Worm (Caenorhabditis elegans) whole organism, late embryonic: ENCODE data around the gene srlf-35.

Experiments
- C08G9.2 ChIP-seq: sonication (generic microtip); optimal IDR thresholded peaks from 2 replicates; lab custom pipeline; 2016; ENCODE audit warnings: mild to moderate bottlenecking, missing genetic modification characterization, moderate library complexity, missing compliant biosample characterization
- C38D4.7 ChIP-seq: fragments of 200-800 bp; sonication (Bioruptor generic); optimal IDR thresholded peaks from 2 replicates; lab custom pipeline; 2018; ENCODE audit warnings: mild to moderate bottlenecking, missing genetic modification characterization, moderate library complexity, missing compliant biosample characterization
- K09A11.1 ChIP-seq: sonication (generic microtip); optimal IDR thresholded peaks from 2 replicates; lab custom pipeline; 2017; ENCODE audit warnings: antibody characterized with exemption, mild to moderate bottlenecking, missing genetic modification characterization, missing compliant biosample characterization; ENCODE audit not compliant: insufficient read depth
- ama-1 ChIP-seq: fragments of 150-350 bp; optimal IDR thresholded peaks from 2 replicates; lab custom pipeline; 2014
- ceh-31 ChIP-seq: sonication (generic microtip); optimal IDR thresholded peaks from 2 replicates; lab custom pipeline; 2016; ENCODE audit warnings: missing genetic modification characterization, missing compliant biosample characterization
- ceh-34 ChIP-seq: sonication (generic microtip); optimal IDR thresholded peaks from 2 replicates; lab custom pipeline; 2016; ENCODE audit warnings: mild to moderate bottlenecking, missing genetic modification characterization, missing compliant biosample characterization
- ceh-45 ChIP-seq: fragments of 200-800 bp; sonication (Bioruptor generic); IDR thresholded peaks from 2 replicates; pipeline ENCODE4 v1.3.6; 2022; ENCODE audit warnings: missing genetic modification reagents, missing genetic modification characterization, missing compliant biosample characterization
- ceh-6 ChIP-seq: fragments of 200-800 bp; sonication (Bioruptor generic); optimal IDR thresholded peaks from 2 replicates; lab custom pipeline; 2018; ENCODE audit warnings: mild to moderate bottlenecking, missing genetic modification characterization, missing compliant biosample characterization
- ceh-9 ChIP-seq: sonication (generic microtip); optimal IDR thresholded peaks from 2 replicates; lab custom pipeline; 2016; ENCODE audit warnings: mild to moderate bottlenecking, missing genetic modification characterization, inconsistent platforms, missing compliant biosample characterization
- che-1 ChIP-seq: sonication (generic microtip); optimal IDR thresholded peaks from 2 replicates; lab custom pipeline; 2016; ENCODE audit warnings: mild to moderate bottlenecking, missing genetic modification characterization, missing compliant biosample characterization
- dmd-4 ChIP-seq: sonication (generic microtip); optimal IDR thresholded peaks from 2 replicates; lab custom pipeline; 2016; ENCODE audit warnings: borderline replicate concordance, missing genetic modification characterization, missing compliant biosample characterization
- elt-2 ChIP-seq: sonication (generic microtip); optimal IDR thresholded peaks from 2 replicates; lab custom pipeline; 2016; ENCODE audit warnings: missing genetic modification reagents, missing genetic modification characterization, missing compliant biosample characterization
- fkh-10 ChIP-seq: fragments of 150-350 bp; optimal IDR thresholded peaks from 2 replicates; lab custom pipeline; 2014; ENCODE audit warnings: missing biosample characterization, missing genetic modification reagents, missing genetic modification characterization
- gmeb-2 ChIP-seq: sonication (generic microtip); optimal IDR thresholded peaks from 2 replicates; lab custom pipeline; 2016; ENCODE audit warnings: missing genetic modification characterization, inconsistent platforms, missing compliant biosample characterization
- hlh-30 ChIP-seq: sonication (generic microtip); optimal IDR thresholded peaks from 2 replicates; lab custom pipeline; 2017; ENCODE audit warnings: antibody characterized with exemption, missing genetic modification characterization, missing compliant biosample characterization; ENCODE audit not compliant: insufficient read depth
- madf-2 ChIP-seq: sonication (generic microtip); optimal IDR thresholded peaks from 2 replicates; lab custom pipeline; 2017; ENCODE audit warnings: missing genetic modification characterization, missing compliant biosample characterization
- nfya-1 ChIP-seq: sonication (generic microtip); optimal IDR thresholded peaks from 2 replicates; lab custom pipeline; 2017; ENCODE audit warnings: missing genetic modification characterization, mild to moderate bottlenecking, missing compliant biosample characterization, antibody characterized with exemption, moderate library complexity
- nhr-11 ChIP-seq: fragments of 150-350 bp; optimal IDR thresholded peaks from 2 replicates; lab custom pipeline; 2014; ENCODE audit warnings: missing biosample characterization, missing genetic modification characterization
- nhr-232 ChIP-seq: sonication (generic microtip); optimal IDR thresholded peaks from 2 replicates; lab custom pipeline; 2016; ENCODE audit warnings: missing genetic modification characterization, missing compliant biosample characterization
- pax-1 ChIP-seq: fragments of 150-350 bp; optimal IDR thresholded peaks from 2 replicates; lab custom pipeline; 2014; ENCODE audit warnings: missing biosample characterization, missing genetic modification characterization
- pha-2 ChIP-seq: sonication (generic microtip); optimal IDR thresholded peaks from 2 replicates; lab custom pipeline; 2017; ENCODE audit warnings: mild to moderate bottlenecking, missing genetic modification characterization, missing compliant biosample characterization
- pha-4 ChIP-seq: fragments of 150-350 bp; optimal IDR thresholded peaks from 2 replicates; lab custom pipeline; 2018; ENCODE audit warnings: missing biosample characterization, missing genetic modification reagents, missing genetic modification characterization
- ref-2 ChIP-seq: sonication (generic microtip); optimal IDR thresholded peaks from 2 replicates; lab custom pipeline; 2016; ENCODE audit warnings: missing genetic modification characterization, missing compliant biosample characterization
- sdc-2 ChIP-seq: sonication (generic microtip); optimal IDR thresholded peaks from 2 replicates; lab custom pipeline; 2016; ENCODE audit warnings: missing genotype, missing genetic modification characterization, missing compliant biosample characterization
- sox-2 ChIP-seq: fragments of 200-800 bp; sonication (Bioruptor generic); IDR thresholded peaks from 2 replicates; pipeline ENCODE4 v1.3.6; 2022; ENCODE audit warnings: missing genetic modification reagents, missing genetic modification characterization, missing compliant biosample characterization
- ttx-3 ChIP-seq: sonication (generic microtip); optimal IDR thresholded peaks from 2 replicates; lab custom pipeline; 2016; ENCODE audit warnings: missing genetic modification reagents, missing genetic modification characterization, missing compliant biosample characterization
- unc-55 ChIP-seq: sonication (generic microtip); optimal IDR thresholded peaks from 2 replicates; lab custom pipeline; 2017; ENCODE audit warnings: missing biosample characterization, missing genetic modification reagents, missing genetic modification characterization
- unc-86 ChIP-seq: sonication (generic microtip); optimal IDR thresholded peaks from 2 replicates; lab custom pipeline; 2016; ENCODE audit warnings: missing genetic modification characterization, missing compliant biosample characterization
- zip-5 ChIP-seq: sonication (generic microtip); optimal IDR thresholded peaks from 2 replicates; lab custom pipeline; 2016; ENCODE audit warnings: missing genetic modification characterization, missing compliant biosample characterization

The srlf-35 gene

DNA sequence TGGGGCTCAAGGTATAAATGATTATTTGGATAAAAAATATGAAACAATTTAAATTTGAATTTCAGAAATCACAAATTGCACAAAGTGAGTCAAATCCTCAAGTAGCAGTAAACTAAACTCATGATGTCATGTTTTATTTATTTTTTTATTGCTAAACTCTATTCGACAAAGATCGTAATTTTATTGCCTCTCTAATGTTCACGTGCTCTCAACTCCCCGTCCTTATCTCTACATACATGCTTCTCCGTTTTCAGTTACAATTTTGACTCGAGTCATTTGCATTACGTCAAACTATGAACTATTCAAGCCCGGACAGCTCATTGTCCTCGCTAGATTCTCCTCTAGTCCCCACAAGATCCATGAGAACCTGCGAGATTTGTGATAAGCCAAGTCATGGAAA, 29.3 kb upstream of the srlf-35 start, which contains the start of gene nhr-99:
Gene nhr-99 (plus strand): TSS at position 263 of the 400 bp plus-strand sequence.
- TF ChIP-seq C08G9.2 (tag; lab: Kevin White, UChicago) (no peak), ceh-34 (tag; lab: Kevin White, UChicago) (no peak), fkh-10 (GFP tag; lab: Kevin White, UChicago) (no peak), ceh-31 (no peak), C38D4.7 (GFP tag; lab: Kevin White, UChicago) (no peak), K09A11.1 (tag; lab: Kevin White, UChicago) (no peak)
- TF ChIP-seq, all 69 proteins: peak for 0

DNA sequence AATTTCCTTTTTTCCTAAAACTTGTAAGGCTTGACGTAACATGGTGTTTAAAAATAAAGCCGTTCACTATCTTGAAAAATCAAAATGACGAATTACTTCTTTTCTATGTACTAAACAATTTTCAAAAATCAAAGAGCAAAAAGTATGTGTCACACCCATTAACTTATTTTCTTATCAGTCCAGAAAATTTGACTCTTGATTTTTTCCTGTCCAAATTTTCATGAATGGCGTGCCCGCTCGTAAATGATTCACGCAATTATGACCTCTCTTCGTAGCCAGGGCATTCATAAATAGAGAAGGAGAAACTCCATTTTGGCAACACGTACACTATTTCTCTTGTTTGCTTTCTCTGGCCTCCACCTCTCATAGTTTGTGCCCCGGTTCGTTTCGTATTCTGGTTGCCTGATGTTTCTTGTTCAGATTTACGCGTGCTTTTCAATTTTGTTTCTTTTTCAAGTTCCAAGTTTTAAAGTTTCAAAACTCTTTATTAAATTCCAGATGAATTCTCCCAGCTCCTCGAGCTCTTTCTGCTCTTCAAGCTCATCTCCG, 26.1 kb upstream of the srlf-35 start, which contains the start of gene nhr-55:
Gene nhr-55 (plus strand): TSS at position 499 of the 549 bp plus-strand sequence.
- no peak for TF ChIP-seq elt-2 (tag; lab: Kevin White, UChicago)
- TF ChIP-seq ceh-34 (tag; lab: Kevin White, UChicago) = no peak
- TF ChIP-seq pax-1 = no peak
- no peak for TF ChIP-seq unc-86
- no peak for TF ChIP-seq sdc-2 (tag; lab: Kevin White, UChicago)
- no peak for TF ChIP-seq ref-2 (tag; lab: Kevin White, UChicago)
- no peak for TF ChIP-seq ceh-9 (tag; lab: Kevin White, UChicago)
- no peak for TF ChIP-seq pha-2 (tag; lab: Kevin White, UChicago)
- no peak for TF ChIP-seq C38D4.7 (GFP tag; lab: Kevin White, UChicago)
- TF ChIP-seq madf-2 (tag; lab: Kevin White, UChicago) = no peak
- TF ChIP-seq hlh-30 (tag; lab: Kevin White, UChicago) = no peak
- no peak for TF ChIP-seq K09A11.1 (tag; lab: Kevin White, UChicago)
- no peak for TF ChIP-seq che-1 (tag; lab: Kevin White, UChicago)
- no peak for TF ChIP-seq nfya-1
- TF ChIP-seq unc-55 (GFP tag; lab: Kevin White, UChicago) = no peak
- TF ChIP-seq nhr-11 (tag; lab: Kevin White, UChicago) = no peak

DNA sequence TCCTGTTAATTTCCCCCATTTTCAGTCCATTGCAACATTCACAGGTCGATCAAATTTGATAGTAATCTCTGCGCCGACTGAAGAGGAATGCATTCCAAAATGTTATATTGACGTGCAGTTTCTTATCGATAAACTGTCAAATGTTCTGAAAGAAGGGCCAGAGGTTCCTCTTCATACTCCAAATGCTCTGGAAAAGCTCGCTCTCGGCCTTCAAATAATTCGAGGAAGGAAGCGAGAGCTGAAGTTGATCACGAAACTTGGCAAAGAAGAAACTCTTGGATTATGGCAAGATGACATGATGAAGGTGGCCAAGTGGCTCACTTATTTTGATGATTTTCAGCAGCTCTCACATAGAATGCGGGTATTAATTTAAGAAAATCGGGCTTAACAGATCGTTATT, 24.8 kb upstream of the srlf-35 start:
- TF ChIP-seq C08G9.2 (tag; lab: Kevin White, UChicago) (no peak), hlh-30 (tag; lab: Kevin White, UChicago) (no peak), zip-5 (no peak), sox-2 (GFP tag; lab: Robert Waterston, UW) (no peak), nhr-232 (no peak), ama-1 (no peak), ceh-45 (GFP tag; lab: Robert Waterston, UW) (no peak), ceh-6 (GFP tag; lab: Kevin White, UChicago) (no peak), nhr-11 (tag; lab: Kevin White, UChicago) (no peak), pha-2 (tag; lab: Kevin White, UChicago) (no peak), ceh-9 (tag; lab: Kevin White, UChicago) (no peak), pha-4 (tag; lab: Kevin White, UChicago) (no peak)

DNA sequence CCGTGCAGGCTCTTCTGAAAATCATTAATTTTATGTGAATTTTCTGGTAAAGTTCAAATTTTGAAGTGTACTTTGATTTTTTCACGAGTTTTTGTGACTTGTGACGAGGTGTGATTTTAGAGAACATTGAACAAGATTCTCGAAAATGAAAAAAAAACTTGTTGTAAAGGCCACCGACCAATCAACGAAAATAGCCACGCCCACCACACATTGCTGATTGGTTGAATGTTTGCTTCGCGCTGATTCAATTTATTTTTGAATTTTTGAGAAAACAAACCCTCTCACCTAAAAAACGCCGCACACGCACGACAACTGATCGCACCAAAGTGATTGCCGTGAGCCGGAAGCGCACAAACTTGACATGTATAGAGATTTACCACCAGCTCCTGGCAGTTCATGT, 21.0 kb upstream of the srlf-35 start:
- no peak for TF ChIP-seq C08G9.2 (tag; lab: Kevin White, UChicago)
- TF ChIP-seq nfya-1 = peak; percentile 34
- TF ChIP-seq gmeb-2 (tag; lab: Kevin White, UChicago) = no peak
- TF ChIP-seq elt-2 (tag; lab: Kevin White, UChicago) = no peak

DNA sequence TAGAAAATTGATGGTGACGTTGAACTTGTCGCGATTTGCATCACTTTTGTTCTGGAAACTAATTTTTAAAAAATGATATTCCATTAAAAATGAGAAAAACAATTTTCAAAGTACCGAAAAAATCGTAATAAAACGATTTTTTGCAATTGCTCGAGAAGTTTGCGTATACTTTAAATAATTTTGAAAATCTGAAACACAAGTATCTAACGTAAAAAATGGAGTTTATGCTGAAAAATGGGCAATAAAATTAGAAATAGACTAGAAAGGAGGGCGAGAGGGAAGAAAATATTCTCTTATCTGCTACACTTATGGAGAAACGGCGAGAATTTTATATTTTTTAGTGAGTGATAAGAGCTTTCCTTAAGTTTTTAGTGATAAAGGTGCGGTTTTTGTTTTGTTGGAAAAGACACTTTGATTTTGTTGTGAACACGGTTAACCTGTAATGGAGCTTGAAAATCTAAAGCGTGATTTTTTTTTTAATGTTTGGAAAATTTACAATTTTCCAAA, 20.5 kb upstream of the srlf-35 start, which contains the start of gene nhr-130:
Gene nhr-130 (minus strand): TSS at position 51 of the 507 bp plus-strand sequence.
- TF ChIP-seq elt-2 (tag; lab: Kevin White, UChicago) (peak; percentile 59), ttx-3 (tag; lab: Kevin White, UChicago) (no peak)

DNA sequence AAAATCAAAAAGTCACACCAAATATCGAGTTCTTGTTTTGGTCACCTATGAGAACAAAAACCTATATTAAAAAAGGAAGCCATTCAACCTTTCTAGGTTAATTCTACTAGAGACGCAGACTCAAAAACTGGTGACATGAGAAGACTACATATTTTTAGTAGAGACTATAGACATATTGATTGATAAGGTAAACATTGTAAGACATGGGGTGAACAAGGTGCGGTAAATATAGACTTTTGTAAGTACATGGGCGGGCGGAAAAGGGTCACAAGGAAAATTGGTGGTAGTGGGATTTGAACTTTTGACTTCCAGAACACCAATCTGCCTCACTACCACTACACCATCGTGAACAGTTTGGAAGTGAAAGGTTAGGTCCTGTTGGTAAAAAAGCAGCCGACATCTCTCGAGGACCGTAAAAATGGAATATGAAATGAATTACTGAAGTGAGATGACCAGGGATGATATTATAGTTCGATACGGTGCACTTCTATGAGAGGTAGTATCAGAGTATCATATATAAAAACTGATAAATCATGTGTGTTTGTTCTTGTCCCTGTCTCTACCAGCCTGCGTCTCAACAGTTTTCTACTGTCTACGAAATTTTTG, 19.4 kb upstream of the srlf-35 start, which contains the start of gene nhr-212:
Gene nhr-212 (plus strand): TSS at position 573 of the 606 bp plus-strand sequence.
- no peak for TF ChIP-seq dmd-4 (tag; lab: Kevin White, UChicago)
- TF ChIP-seq, all 69 proteins: peak for 0
